Worm (Caenorhabditis elegans) whole organism, L4/young adult: ENCODE measurements around the gene C17H11.6.

Experiments
- W03F9.2 ChIP-seq: fragments of 150-350 bp; optimal IDR thresholded peaks from 2 replicates; lab custom pipeline; 2014; ENCODE audit warnings: missing biosample characterization, missing genetic modification characterization
- dao-5 ChIP-seq: sonication (generic microtip); optimal IDR thresholded peaks from 2 replicates; lab custom pipeline; 2016; ENCODE audit warnings: missing genotype, missing genetic modification characterization, moderate library complexity, missing compliant biosample characterization
- him-1 ChIP-seq: sonication (generic microtip); optimal IDR thresholded peaks from 2 replicates; lab custom pipeline; 2016; ENCODE audit warnings: missing genotype, missing genetic modification reagents, missing genetic modification characterization, missing compliant biosample characterization

DNA sequence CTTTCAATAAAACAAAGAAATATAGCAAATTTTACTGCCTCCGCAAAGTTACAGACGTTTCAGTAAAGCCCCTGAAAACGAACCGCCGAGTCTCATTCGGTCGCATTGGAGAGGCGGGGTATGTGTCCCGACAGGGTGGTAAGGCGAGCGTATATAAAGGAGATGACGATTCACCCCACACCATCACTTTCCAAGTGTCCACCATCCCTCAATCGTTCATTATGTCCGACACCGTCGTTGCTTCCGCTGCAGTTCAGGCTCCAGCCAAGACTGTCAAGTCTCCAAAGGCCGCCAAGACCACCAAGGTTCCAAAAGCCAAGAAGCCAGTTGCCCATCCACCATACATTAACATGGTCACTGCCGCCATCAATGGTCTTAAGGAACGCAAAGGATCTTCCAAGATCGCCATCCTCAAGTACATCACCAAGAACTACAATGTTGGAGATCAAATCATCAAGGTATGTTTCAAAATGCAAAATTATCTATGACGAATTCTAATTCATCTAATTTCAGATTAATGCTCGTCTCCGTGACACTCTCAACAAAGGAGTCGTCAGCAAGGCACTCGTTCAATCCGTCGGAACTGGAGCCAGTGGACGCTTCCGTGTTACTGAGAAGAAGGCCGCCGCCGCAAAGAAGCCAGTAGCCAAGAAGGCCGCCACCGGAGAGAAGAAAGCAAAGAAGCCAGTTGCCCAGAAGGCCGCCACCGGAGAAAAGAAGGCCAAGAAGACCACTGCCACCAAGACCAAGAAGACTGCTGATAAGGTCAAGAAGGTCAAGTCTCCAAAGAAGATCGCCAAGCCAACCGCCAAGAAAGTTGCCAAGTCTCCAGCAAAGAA is 44.4 kb downstream of the C17H11.6 start, which contains the start of gene hil-3:
- TF ChIP-seq him-1 (tag; lab: Kevin White, UChicago) (no peak), W03F9.2 (tag; lab: Kevin White, UChicago) (no peak), dao-5 (tag; lab: Kevin White, UChicago) (no peak)
